Worm (Caenorhabditis elegans) whole organism, mixed stage, embryonic: ENCODE data around the gene F43G6.8.

Source experiments
- ceh-83 ChIP-seq: fragments of 200-800 bp; sonication (Bioruptor generic); optimal IDR thresholded peaks from 2 replicates; lab custom pipeline; 2018; ENCODE audit warnings: mild to moderate bottlenecking, missing genetic modification characterization, missing compliant biosample characterization
- elt-1 ChIP-seq: sonication (generic microtip); optimal IDR thresholded peaks from 2 replicates; lab custom pipeline; 2017; ENCODE audit warnings: missing genetic modification characterization, mild to moderate bottlenecking, missing compliant biosample characterization, antibody characterized with exemption, moderate library complexity, borderline replicate concordance; ENCODE audit not compliant: insufficient read depth
- flh-1 ChIP-seq: fragments of 200-800 bp; sonication (Bioruptor generic); optimal IDR thresholded peaks from 2 replicates; lab custom pipeline; 2018; ENCODE audit warnings: mild to moderate bottlenecking, missing genetic modification characterization, moderate library complexity, missing compliant biosample characterization
- lsy-2 ChIP-seq: fragments of 150-350 bp; optimal IDR thresholded peaks from 2 replicates; lab custom pipeline; 2014; ENCODE audit warnings: missing biosample characterization, missing genetic modification characterization
- nhr-12 ChIP-seq: fragments of 150-350 bp; optimal IDR thresholded peaks from 2 replicates; lab custom pipeline; 2014; ENCODE audit warnings: missing biosample characterization, missing genetic modification characterization
- nhr-28 ChIP-seq: fragments of 150-350 bp; optimal IDR thresholded peaks from 2 replicates; lab custom pipeline; 2014; ENCODE audit warnings: missing biosample characterization, missing genetic modification characterization
- pha-4 ChIP-seq: fragments of 150-350 bp; optimal IDR thresholded peaks from 2 replicates; lab custom pipeline; 2018; ENCODE audit warnings: missing biosample characterization, missing genetic modification reagents, missing genetic modification characterization
- sptf-1 ChIP-seq: sonication (generic microtip); optimal IDR thresholded peaks from 2 replicates; lab custom pipeline; 2017; ENCODE audit warnings: mild to moderate bottlenecking, missing genetic modification characterization, moderate library complexity, missing compliant biosample characterization
- tbx-8 ChIP-seq: fragments of 200-800 bp; sonication (Bioruptor generic); optimal IDR thresholded peaks from 2 replicates; lab custom pipeline; 2018; ENCODE audit warnings: mild to moderate bottlenecking, missing genetic modification characterization, moderate library complexity, missing compliant biosample characterization
- unc-62 ChIP-seq: fragments of 150-350 bp; optimal IDR thresholded peaks from 2 replicates; lab custom pipeline; 2014; ENCODE audit warnings: missing biosample characterization, missing genetic modification reagents, missing genetic modification characterization

- TF ChIP-seq sptf-1 (tag; lab: Kevin White, UChicago) (no peak), nhr-12 (no peak), nhr-28 (tag; lab: Kevin White, UChicago) (no peak), lsy-2 (no peak), pha-4 (tag; lab: Kevin White, UChicago) (no peak), tbx-8 (GFP tag; lab: Kevin White, UChicago) (no peak), ceh-83 (no peak), elt-1 (tag; lab: Kevin White, UChicago) (no peak), flh-1 (GFP tag; lab: Kevin White, UChicago) (no peak), unc-62 (GFP tag; lab: Kevin White, UChicago) (no peak)
Measured at ce11 chrII:11838353-11838752, 24.5 kb upstream of the F43G6.8 start.
